Fruit fly (Drosophila melanogaster) whole organism, larva: ENCODE results near the gene Rrp45.
A peak's percentile ranks its signal among the peaks of the same experiment; 100 is the strongest.

Experiments used
- noc ChIP-seq: fragments of 200-800 bp; sonication (Bioruptor generic); optimal IDR thresholded peaks from 3 replicates; lab custom pipeline; 2019; ENCODE audit warnings: missing biosample characterization, mild to moderate bottlenecking, missing genetic modification characterization, moderate library complexity

The Rrp45 gene

DNA sequence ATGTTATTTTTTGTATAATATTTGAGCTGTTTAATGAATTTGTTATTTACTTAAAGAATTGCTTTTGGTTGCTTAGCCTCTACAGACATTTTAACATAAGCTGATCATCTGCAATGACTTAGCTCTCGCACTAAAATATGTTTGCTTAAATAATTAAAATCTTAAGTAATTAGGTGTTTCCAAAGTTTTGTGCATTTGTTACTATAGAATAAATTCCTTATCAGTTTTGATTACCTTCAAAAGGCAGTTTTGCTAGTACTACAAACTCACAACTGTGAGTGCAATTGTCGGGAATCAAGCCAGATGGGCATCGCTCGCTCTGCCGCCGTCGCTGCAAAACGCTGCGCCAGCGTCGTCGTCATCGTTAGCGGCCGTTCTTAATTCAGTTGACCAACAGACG is 25.4 kb upstream of the Rrp45 start:
- no peak for TF ChIP-seq noc

DNA sequence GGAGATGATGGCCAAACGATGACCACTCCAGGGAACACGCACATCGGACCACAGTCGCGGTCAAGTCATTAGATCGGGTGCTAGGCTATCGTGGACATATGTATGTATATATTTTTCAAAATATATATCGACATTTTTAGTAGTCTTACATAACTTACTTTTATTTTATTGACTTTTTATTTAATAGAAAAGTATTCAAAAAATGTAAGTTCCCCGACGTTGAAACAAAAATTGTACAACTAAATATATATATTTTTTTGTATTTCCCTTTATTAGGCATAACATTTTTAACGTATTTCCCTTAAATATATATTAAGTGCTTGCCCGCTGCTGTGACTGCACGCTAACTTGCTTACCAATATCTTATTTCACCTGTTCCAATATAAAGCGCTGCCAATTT is 24.1 kb upstream of the Rrp45 start:
- TF ChIP-seq noc: no peak

DNA sequence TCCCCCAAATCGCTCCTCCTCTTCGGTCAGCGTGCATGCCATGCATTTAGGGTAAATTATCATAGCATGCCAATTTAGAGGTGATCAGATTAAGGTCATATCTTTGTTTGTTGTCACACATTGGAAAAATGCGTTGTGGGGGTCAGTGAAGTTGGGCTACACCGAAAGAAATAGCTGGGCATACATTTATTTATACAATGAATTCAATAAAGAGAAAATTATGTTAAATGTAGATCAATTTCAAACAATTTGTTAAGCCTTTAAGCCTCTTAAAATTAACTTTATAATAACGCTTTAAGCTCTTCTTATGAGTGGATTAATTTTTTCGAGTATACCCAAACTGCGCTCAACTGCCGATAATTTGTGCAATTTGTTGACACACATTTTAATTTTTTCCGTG is 23.3 kb upstream of the Rrp45 start:
- no peak for TF ChIP-seq noc

DNA sequence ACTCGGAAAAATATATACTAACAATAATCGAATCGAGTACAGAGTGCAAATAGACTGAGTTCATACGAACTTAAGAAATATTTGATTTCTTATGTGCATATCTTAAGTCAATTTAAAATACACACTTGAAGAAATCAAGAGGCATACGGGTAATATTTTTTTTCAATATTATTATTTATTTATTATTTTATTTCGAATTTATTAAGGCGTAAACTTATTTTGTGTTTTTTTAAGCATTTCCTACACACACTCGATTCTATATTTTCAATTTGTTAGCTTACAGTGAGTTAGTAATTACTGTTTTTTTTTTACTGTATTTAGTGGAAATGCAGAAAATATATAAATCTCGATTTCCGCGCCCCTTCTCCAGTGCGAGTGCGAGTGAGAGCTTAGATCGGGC is 22.2 kb upstream of the Rrp45 start:
- TF ChIP-seq noc: no peak

DNA sequence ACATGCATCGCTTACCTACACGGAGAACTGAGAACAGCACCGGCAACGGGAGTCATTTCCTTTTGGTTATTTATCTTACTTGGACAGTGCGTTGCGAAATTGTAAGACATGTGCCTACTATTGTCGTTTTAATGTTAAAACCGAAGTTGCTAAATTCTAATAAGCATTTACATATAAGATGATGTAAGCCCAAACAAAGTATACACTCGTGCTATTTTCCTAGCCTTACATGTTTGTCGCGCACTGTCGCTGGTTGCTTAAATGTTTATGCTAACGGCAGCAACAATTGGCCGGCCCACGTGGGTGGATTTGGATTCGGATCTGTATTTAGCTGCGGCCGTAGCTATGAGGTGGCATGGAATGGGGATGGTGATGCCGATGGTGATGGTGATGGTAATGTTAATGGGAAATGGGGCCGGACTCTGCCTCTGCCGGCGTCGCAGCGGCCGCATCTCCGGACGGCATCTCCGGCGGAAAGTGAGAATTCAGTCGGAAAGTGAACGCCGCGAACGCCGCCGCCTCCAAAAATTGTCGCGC is 20.2 kb upstream of the Rrp45 start, which contains the start of gene CG4829:
Gene CG4829 (plus strand): TSS at position 487 of the 537 bp plus-strand sequence.
- TF ChIP-seq noc: peak; percentile 67

DNA sequence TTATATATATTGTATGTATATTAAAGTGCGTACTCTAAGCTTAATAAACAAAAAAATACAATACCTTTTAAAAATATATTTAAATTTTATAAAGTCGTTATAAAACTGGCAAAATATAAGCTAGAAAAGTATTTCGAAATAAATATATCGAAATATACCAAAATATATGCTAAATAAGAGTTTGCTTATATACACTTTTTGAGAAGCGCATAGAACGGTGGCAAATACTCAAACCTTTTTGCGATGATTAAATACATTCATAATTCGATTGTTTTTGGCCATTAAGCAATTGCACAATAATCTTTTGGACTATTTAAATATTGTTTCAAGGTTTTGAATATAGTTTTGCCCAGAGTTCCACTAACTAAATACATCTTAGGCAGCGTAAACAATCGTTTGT is 18.0 kb upstream of the Rrp45 start:
- TF ChIP-seq noc: no peak

DNA sequence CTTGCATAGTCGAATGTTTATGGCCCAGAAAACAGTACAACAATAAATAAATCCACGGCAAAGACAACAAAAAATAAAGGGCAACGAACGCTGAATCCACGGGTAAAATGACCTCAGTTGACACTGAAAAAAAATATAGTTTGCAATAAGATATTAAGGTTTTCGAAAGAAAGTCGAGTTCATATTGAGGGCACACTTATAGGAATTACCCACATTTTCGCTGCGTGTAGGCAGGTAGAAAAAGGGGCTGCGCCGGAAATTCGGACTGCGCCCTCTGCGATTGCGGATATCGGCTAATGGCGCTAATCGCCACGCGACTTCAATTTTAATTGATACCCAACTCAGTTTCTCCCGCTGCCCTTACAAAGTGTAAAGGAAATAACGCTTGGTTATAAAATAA is 17.6 kb upstream of the Rrp45 start:
- no peak for TF ChIP-seq noc

DNA sequence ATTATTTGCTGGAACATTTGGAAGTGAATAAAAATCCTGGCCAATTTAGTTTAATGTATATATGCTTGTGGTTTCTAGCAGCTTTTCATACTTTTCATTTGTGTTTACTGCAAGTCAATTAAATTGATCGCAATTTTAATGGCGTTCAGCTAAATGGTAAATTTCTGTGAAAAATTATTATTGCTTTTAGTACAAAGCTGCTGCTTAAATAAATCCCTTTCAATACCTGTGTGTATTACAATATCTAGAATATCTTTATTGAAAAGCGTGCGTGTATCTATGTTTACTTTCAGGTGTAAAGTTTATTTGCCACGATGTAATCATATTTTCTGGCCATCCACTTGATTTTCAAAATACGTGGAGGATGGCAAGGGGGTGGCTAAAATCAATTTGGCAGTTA is 14.7 kb upstream of the Rrp45 start, which contains the start of gene ppk28:
Gene ppk28 (plus strand): TSS at position 301 of the 400 bp plus-strand sequence.
- no peak for TF ChIP-seq noc

DNA sequence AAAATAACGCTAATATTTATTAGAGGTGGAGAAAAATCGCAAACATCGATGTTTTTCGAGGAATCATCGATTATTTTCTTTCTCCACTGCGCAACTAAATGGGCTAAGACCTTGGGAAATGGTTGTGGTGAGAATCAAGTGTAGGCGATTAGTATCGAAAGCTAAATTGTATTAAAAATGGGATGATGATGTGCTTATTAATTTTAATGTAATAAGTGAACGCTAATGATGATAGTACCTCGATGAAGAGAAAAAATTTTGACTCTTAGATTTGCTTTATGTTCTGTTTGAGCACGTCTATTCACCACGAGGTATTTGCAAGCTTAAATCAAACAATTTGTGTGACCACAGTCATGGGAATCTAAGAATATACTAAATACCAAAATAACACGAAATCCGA is 12.2 kb upstream of the Rrp45 start, which contains the start of the genes Rai1 and CG13005:
Gene Rai1 (minus strand): TSS at position 46 of the 400 bp plus-strand sequence.
Gene CG13005 (plus strand): TSS at position 352 of the 400 bp plus-strand sequence.
- TF ChIP-seq noc: no peak

DNA sequence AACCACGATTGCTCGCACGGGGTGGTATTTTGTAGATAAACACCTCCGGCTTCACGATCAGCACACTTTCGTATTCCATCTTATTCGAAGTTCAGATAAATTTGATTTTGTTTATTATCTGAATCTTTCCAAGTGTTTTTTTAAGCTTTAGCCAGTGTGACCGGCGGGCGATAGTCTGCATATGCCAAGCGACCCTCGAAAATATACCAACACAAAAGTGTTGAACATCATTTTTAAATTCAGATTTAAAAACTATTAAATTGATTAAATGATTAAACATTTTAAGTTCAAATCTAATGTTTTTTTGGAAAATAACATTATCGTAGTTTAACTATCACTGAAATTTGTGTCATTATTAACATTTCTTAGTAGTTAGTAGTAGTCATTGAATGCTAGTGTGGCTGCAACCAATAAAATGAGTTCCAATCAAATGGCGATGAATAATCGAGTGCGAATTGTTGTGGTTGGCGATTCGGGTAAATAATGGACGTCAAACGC is 9.5 kb upstream of the Rrp45 start, which contains the start of the genes CG9132 and CG4789:
Gene CG9132 (minus strand): TSS at position 181 of the 498 bp plus-strand sequence.
Gene CG4789 (plus strand): TSS at position 401 of the 498 bp plus-strand sequence.
- no peak for TF ChIP-seq noc

DNA sequence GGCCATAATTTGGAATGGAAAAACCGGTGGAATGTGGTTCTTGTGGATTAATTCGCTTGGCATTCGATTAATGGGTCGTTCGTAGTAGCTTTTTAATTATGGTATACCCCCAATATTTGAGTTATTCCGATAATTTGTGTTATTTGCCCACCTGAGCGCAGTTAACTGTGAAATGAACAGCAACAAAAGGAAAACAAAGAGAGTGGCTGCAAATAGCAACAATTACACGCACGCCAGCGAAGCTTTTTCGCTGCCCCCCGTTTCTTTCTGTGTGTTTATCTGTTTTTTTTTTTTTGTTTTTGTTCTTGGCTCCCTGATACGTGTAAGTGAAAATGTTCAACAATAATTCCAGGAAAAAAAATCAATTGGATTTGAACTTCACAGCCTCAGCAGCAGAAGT is 8.8 kb upstream of the Rrp45 start:
- no peak for TF ChIP-seq noc

DNA sequence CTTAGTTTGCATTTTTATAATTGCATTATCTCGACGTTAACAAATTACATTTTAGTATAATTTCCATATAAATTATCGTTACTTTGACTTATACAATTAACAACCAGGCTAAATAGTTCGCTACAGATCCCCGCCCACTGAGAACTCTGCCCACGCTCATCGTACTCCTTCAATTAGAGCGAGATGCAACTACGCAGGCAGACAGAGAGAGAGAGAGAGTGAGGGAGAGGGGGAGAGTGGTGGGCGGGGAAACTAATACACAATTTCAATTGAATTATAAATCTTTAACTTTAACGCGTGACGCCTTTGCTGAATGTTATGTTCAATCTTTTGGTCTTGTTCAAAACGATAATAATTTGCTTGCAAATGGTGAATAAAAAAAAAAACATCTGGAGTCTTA is 7.1 kb upstream of the Rrp45 start:
- no peak for TF ChIP-seq noc

DNA sequence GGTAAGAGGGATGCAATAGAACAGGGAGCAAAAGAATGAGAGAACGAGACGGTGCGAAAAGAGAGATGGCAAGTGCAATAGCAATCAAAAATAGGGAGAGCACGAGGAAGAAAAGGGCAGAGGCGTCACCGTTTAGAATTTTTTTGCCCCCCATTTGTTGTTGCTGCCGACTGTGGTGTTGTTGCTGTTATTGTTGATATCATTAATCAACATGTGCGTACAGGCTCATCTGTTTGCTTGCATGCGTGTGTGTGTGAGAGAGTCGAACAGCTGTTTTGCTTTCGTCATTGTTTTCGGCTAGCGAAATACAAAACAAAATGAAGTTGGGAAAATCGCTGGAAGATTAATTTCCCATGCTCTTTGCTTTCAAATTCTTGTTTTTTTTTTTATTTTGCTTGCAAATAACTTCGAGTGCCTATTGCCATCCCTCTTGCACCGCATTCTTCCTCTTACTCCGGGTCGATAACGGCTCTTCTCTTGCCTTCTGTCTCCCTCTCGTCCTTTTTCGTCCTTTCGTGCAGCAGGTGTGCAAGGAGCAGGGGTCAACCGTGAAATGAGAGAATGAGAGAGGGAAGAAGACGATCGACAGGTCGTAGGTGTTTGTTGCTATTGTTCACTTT is 2.2 kb upstream of the Rrp45 start:
- no peak for TF ChIP-seq noc

DNA sequence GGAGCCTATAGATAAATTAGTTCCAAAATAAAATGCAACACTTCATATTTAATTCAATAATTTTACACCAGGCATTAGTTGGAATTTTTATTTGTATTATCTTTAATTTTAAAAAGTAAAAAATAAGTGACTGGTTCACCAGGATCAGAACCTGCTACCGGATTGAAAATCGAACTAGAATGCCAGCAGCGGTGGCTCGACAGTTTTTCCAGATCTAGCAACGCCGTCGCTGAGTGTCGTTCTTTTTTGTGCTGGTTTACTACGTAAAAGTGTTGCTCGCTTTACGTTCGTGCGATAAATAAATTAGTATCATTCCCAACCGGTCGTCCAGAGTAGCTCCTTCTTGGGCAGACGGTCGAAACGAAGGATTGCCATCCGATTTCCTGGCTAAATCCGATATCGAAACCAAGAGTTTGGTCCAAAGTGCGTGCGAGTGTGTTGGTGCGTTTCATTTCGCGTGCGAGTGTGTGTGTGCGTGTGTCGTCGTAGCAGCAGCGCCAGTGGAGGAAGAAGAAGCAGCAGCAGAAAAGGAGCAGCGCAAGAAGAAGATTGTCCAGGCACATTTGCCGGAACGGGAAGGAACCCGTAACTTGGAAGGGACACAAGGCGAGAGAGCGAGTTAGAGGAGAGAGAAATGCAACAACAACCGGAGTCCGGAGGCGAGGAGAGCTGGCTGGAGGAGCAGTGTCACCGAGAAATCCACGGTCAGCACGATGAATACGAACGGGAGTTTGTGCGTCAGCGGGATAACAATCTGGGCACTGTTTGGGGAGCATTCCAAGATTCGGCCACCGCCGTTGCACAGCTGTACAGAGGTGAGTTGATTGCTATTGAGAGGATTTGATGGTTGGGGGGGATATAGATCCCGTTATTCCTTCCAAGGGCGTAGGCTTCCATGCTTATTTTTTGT is 1.1 kb upstream of the Rrp45 start, which contains the start of gene CG4768:
Gene CG4768 (plus strand): TSS at position 200 of the 910 bp plus-strand sequence.
- no peak for TF ChIP-seq noc

DNA sequence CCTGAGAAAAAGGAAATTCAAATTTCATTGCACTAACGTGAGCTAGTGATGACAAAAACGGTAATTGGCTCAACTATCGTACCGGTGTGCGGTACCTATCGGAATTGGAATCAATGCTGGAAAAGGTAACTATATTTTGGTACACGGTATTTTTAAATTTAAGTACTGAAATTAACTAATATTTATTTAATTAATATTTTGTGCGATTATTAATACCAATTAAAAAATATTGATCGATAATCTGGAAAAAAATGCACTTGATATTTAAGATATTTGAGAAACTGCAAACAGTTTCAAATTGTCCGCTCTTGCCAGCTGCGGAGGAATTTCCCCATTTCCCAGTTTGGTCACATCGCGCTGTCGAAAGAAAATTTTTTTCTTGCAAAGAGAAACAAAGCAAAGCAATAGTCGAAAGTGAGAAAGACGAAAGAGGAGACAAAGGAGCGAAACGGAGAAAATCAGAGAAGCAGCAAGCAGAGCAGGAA is 3.6 kb downstream of the Rrp45 start:
- TF ChIP-seq noc: peak; percentile 9

DNA sequence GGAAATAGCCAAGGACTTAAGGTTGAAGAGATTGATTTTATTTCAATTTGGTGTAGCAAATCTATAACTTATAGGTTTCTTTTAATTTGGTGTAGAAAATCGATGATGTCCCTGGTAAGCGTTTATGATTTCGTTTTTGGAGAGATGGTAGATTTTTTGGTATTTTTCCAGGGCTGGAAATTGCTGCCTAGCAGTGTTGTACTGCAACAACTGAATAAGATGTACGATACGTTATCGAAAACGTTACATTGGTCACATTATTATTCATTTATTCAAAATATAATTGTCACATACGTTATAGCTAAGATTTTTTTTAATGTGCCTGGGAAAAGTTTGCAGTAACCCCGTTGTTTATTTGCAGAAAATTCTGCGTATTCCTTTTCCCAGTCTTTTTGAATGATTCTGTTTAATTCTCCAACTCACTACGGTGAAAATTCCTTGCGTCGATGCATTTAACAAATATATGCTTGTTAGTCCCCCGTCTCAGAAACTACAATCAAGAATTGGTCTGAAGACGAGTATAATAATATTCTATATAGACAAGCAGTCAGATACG is 4.1 kb downstream of the Rrp45 start, which contains the start of the genes CG9609 and Sap30:
Gene CG9609 (minus strand): TSS at position 149 of the 556 bp plus-strand sequence.
Gene Sap30 (plus strand): TSS at position 424 of the 556 bp plus-strand sequence.
- TF ChIP-seq noc: no peak
